Fruit fly (Drosophila melanogaster) Kc167 (cell line): ENCODE measurements around the gene CG4009.

Source experiments
- Myc ChIP-seq: fragments of >200 bp; optimal IDR thresholded peaks from 2 replicates; lab custom pipeline; 2017; ENCODE audit warnings: missing external identifiers
- psq ChIP-seq: fragments of >200 bp; optimal IDR thresholded peaks from 2 replicates; lab custom pipeline; 2017; ENCODE audit warnings: missing external identifiers
- ttk ChIP-seq: sonication (Bioruptor generic); optimal IDR thresholded peaks from 2 replicates; lab custom pipeline; 2017; ENCODE audit warnings: missing external identifiers

DNA sequence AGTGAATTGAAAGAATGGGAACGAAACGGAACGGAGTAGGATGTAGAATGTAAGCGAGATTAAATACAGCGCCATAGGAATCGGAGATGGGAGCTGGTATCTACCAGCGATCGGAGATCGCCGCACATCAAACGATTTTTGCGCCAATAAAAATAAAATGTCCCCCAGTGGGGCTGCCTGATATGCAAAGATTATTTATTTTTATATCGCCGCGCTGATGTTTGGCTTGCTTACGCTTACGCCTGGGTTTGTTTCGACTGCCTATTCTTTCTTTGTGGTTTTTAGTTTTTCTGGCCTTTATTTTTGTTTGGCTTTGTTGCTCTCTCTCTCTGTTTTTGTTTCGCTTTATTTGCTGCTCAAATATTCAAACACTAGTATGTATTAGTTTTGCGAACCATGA, 27.9 kb upstream of the CG4009 start:
- TF ChIP-seq Myc (lab: Kevin White, UChicago), result no peak
- no peak for TF ChIP-seq psq
- no peak for TF ChIP-seq ttk
